Worm (Caenorhabditis elegans): ENCODE results near the gene cnd-1.

- TF ChIP-seq unc-62 (GFP tag; optimal IDR thresholded peaks at IDR 0.05) = no peak
- TF ChIP-seq F57C9.4 (tag; optimal IDR thresholded peaks at IDR 0.05) = no peak
- no peak for TF ChIP-seq B0035.1 (tag; optimal IDR thresholded peaks at IDR 0.05)
- no peak for TF ChIP-seq B0261.1 (tag; optimal IDR thresholded peaks at IDR 0.05)
- TF ChIP-seq lir-1 (GFP tag; conservative IDR thresholded peaks at IDR 0.05) = no peak
- TF ChIP-seq athp-1 (tag; optimal IDR thresholded peaks at IDR 0.05) = no peak
- TF ChIP-seq efl-1 (GFP tag; optimal IDR thresholded peaks at IDR 0.05) = no peak
- no peak for TF ChIP-seq chd-7 (tag; optimal IDR thresholded peaks at IDR 0.05)
Measured at ce11 chrIII:5267217-5267906, 22.9 kb upstream of the cnd-1 start, which contains the start of gene ZC395.5.
